Fruit fly (Drosophila melanogaster) whole organism, prepupa: ENCODE data around the gene bsf.

Experiments
- Blimp-1 ChIP-seq: fragments of 200-800 bp; sonication (Bioruptor generic); optimal IDR thresholded peaks from 3 replicates; lab custom pipeline; 2017; ENCODE audit warnings: missing biosample characterization, missing genetic modification characterization, mild to moderate bottlenecking, moderate library complexity, missing genetic modification reagents
- CG10631 ChIP-seq: fragments of 200-800 bp; sonication (Bioruptor generic); optimal IDR thresholded peaks from 2 replicates; lab custom pipeline; 2016; ENCODE audit warnings: missing biosample characterization, missing genetic modification characterization
- CG10669 ChIP-seq: fragments of 200-800 bp; sonication (Bioruptor generic); optimal IDR thresholded peaks from 3 replicates; lab custom pipeline; 2018; ENCODE audit warnings: missing biosample characterization, mild to moderate bottlenecking, missing genetic modification characterization, moderate library complexity
- CG11294 ChIP-seq: fragments of 200-800 bp; sonication (Bioruptor generic); IDR thresholded peaks from 2 replicates; pipeline ENCODE4 v1.3.6; 2022; ENCODE audit warnings: missing biosample characterization, missing genetic modification characterization
- CG11762 ChIP-seq: fragments of 200-800 bp; sonication (Bioruptor generic); optimal IDR thresholded peaks from 3 replicates; lab custom pipeline; 2016; ENCODE audit warnings: missing biosample characterization, missing genetic modification characterization; ENCODE audit not compliant: insufficient read depth
- CG11902 ChIP-seq: fragments of 200-800 bp; sonication (Bioruptor generic); optimal IDR thresholded peaks from 3 replicates; lab custom pipeline; 2016; ENCODE audit warnings: missing biosample characterization, missing genetic modification characterization
- CG15336 ChIP-seq: fragments of 200-800 bp; sonication (Bioruptor generic); IDR thresholded peaks from 2 replicates; pipeline ENCODE4 v1.3.6; 2022; ENCODE audit warnings: missing biosample characterization, missing genetic modification characterization
- CG3032 ChIP-seq: fragments of 200-800 bp; optimal IDR thresholded peaks from 2 replicates; lab custom pipeline; 2019; ENCODE audit warnings: missing biosample characterization, mild to moderate bottlenecking, missing genetic modification characterization, moderate library complexity
- CG31627 ChIP-seq: fragments of 200-800 bp; sonication (Bioruptor generic); optimal IDR thresholded peaks from 3 replicates; lab custom pipeline; 2016; ENCODE audit warnings: missing biosample characterization, missing genetic modification characterization
- CG32006 ChIP-seq: fragments of 200-800 bp; sonication (Bioruptor generic); optimal IDR thresholded peaks from 3 replicates; lab custom pipeline; 2017; ENCODE audit warnings: missing biosample characterization, mild to moderate bottlenecking, missing genetic modification characterization
- CG34406 ChIP-seq: fragments of 200-800 bp; sonication (Bioruptor generic); optimal IDR thresholded peaks from 3 replicates; lab custom pipeline; 2016; ENCODE audit warnings: missing biosample characterization, missing genetic modification characterization
- CG3919 ChIP-seq: fragments of 200-800 bp; sonication (Bioruptor generic); optimal IDR thresholded peaks from 3 replicates; lab custom pipeline; 2016; ENCODE audit warnings: missing biosample characterization, missing genetic modification characterization
- CG4318 ChIP-seq: fragments of 200-800 bp; sonication (Bioruptor generic); optimal IDR thresholded peaks from 3 replicates; lab custom pipeline; 2017; ENCODE audit warnings: missing biosample characterization, mild to moderate bottlenecking, missing genetic modification characterization
- CG6163 ChIP-seq: fragments of 200-800 bp; sonication (Bioruptor generic); IDR thresholded peaks from 3 replicates; pipeline ENCODE4 v1.3.6; 2022; ENCODE audit warnings: missing biosample characterization, missing genetic modification characterization
- CG6276 ChIP-seq: fragments of 200-800 bp; sonication (Bioruptor generic); optimal IDR thresholded peaks from 2 replicates; lab custom pipeline; 2017; ENCODE audit warnings: missing biosample characterization, mild to moderate bottlenecking, missing genetic modification characterization
- CG6792 ChIP-seq: fragments of 200-800 bp; sonication (Bioruptor generic); optimal IDR thresholded peaks from 3 replicates; lab custom pipeline; 2016; ENCODE audit warnings: missing biosample characterization, missing genetic modification characterization
- CG6808 ChIP-seq: fragments of 200-800 bp; sonication (Bioruptor generic); optimal IDR thresholded peaks from 3 replicates; lab custom pipeline; 2017; ENCODE audit warnings: missing biosample characterization, missing genetic modification characterization, mild to moderate bottlenecking, moderate library complexity, missing genetic modification reagents
- CG6854 ChIP-seq: fragments of 200-800 bp; sonication (Bioruptor generic); optimal IDR thresholded peaks from 2 replicates; lab custom pipeline; 2017; ENCODE audit warnings: missing biosample characterization, mild to moderate bottlenecking, missing genetic modification characterization
- CG7368 ChIP-seq: fragments of 200-800 bp; sonication (Bioruptor generic); optimal IDR thresholded peaks from 3 replicates; lab custom pipeline; 2016; ENCODE audit warnings: missing biosample characterization, missing genetic modification characterization
- CG8632 ChIP-seq: fragments of 200-800 bp; sonication (Bioruptor generic); optimal IDR thresholded peaks from 3 replicates; lab custom pipeline; 2016; ENCODE audit warnings: missing biosample characterization, missing genetic modification characterization
- CG9139 ChIP-seq: fragments of 200-800 bp; sonication (Bioruptor generic); optimal IDR thresholded peaks from 3 replicates; lab custom pipeline; 2017; ENCODE audit warnings: missing biosample characterization, mild to moderate bottlenecking, missing genetic modification characterization
- Eip75B ChIP-seq: fragments of 200-800 bp; sonication (Bioruptor generic); optimal IDR thresholded peaks from 3 replicates; lab custom pipeline; 2016; ENCODE audit warnings: missing biosample characterization, missing genetic modification characterization
- Eip78C ChIP-seq: fragments of 200-800 bp; sonication (Bioruptor generic); peaks from one replicate; lab custom pipeline; 2016; ENCODE audit warnings: missing biosample characterization, missing genetic modification characterization
- Eip93F ChIP-seq: fragments of 200-800 bp; sonication (Bioruptor generic); optimal IDR thresholded peaks from 2 replicates; lab custom pipeline; 2016; ENCODE audit warnings: missing biosample characterization, mild to moderate bottlenecking, missing genetic modification characterization
- Ets96B ChIP-seq: fragments of 200-800 bp; optimal IDR thresholded peaks from 2 replicates; lab custom pipeline; 2019; ENCODE audit warnings: missing biosample characterization, mild to moderate bottlenecking, missing genetic modification characterization, moderate library complexity
- Gug ChIP-seq: fragments of 200-800 bp; sonication (Bioruptor generic); IDR thresholded peaks from 2 replicates; pipeline ENCODE4 v1.3.6; 2022; ENCODE audit warnings: missing biosample characterization, missing genetic modification characterization
- Hr39 ChIP-seq: fragments of 200-800 bp; sonication (Bioruptor generic); optimal IDR thresholded peaks from 2 replicates; lab custom pipeline; 2016; ENCODE audit warnings: missing biosample characterization, missing genetic modification characterization
- Hr4 ChIP-seq: fragments of 200-800 bp; sonication (Bioruptor generic); optimal IDR thresholded peaks from 3 replicates; lab custom pipeline; 2016; ENCODE audit warnings: missing biosample characterization, missing genetic modification characterization
- Lpt ChIP-seq: fragments of 200-800 bp; sonication (Bioruptor generic); optimal IDR thresholded peaks from 3 replicates; lab custom pipeline; 2016; ENCODE audit warnings: missing biosample characterization, missing genetic modification characterization
- Met ChIP-seq: fragments of 200-800 bp; sonication (Bioruptor generic); optimal IDR thresholded peaks from 3 replicates; lab custom pipeline; 2016; ENCODE audit warnings: missing biosample characterization, missing genetic modification characterization
- Smox ChIP-seq: fragments of 200-800 bp; sonication (Bioruptor generic); optimal IDR thresholded peaks from 3 replicates; lab custom pipeline; 2016; ENCODE audit warnings: missing biosample characterization, missing genetic modification characterization
- Sox102F ChIP-seq: fragments of 200-800 bp; sonication (Bioruptor generic); optimal IDR thresholded peaks from 2 replicates; lab custom pipeline; 2016; ENCODE audit warnings: missing biosample characterization, mild to moderate bottlenecking, missing genetic modification characterization
- Sox14 ChIP-seq: fragments of 200-800 bp; sonication (Bioruptor generic); optimal IDR thresholded peaks from 3 replicates; lab custom pipeline; 2016; ENCODE audit warnings: missing biosample characterization, missing genetic modification characterization
- achi ChIP-seq: fragments of 200-800 bp; sonication (Bioruptor generic); optimal IDR thresholded peaks from 3 replicates; lab custom pipeline; 2016; ENCODE audit warnings: missing biosample characterization, missing genetic modification characterization
- dac ChIP-seq: fragments of 200-800 bp; sonication (Bioruptor generic); optimal IDR thresholded peaks from 2 replicates; lab custom pipeline; 2017; ENCODE audit warnings: missing biosample characterization, mild to moderate bottlenecking, missing genetic modification characterization
- eg ChIP-seq: fragments of 200-800 bp; sonication (Bioruptor generic); IDR thresholded peaks from 3 replicates; pipeline ENCODE4 v1.3.6; 2022; ENCODE audit warnings: missing biosample characterization, missing genetic modification characterization
- esn ChIP-seq: fragments of 200-800 bp; sonication (Bioruptor generic); optimal IDR thresholded peaks from 2 replicates; lab custom pipeline; 2016; ENCODE audit warnings: missing biosample characterization, mild to moderate bottlenecking, missing genetic modification characterization, moderate library complexity
- fd59A ChIP-seq: fragments of 200-800 bp; sonication (Bioruptor generic); optimal IDR thresholded peaks from 2 replicates; lab custom pipeline; 2017; ENCODE audit warnings: missing biosample characterization, mild to moderate bottlenecking, missing genetic modification characterization, missing genetic modification reagents
- fd85E ChIP-seq: fragments of 200-800 bp; sonication (Bioruptor generic); optimal IDR thresholded peaks from 3 replicates; lab custom pipeline; 2016; ENCODE audit warnings: missing biosample characterization, missing genetic modification characterization
- fkh ChIP-seq: fragments of 200-800 bp; sonication (Bioruptor generic); optimal IDR thresholded peaks from 3 replicates; lab custom pipeline; 2017; ENCODE audit warnings: missing biosample characterization, mild to moderate bottlenecking, missing genetic modification characterization, moderate library complexity
- net ChIP-seq: fragments of 200-800 bp; sonication (Bioruptor generic); optimal IDR thresholded peaks from 3 replicates; lab custom pipeline; 2016; ENCODE audit warnings: missing biosample characterization, missing genetic modification characterization
- ss ChIP-seq, 2 experiments: fragments of 200-800 bp; sonication (Bioruptor generic); optimal IDR thresholded peaks; 2 replicates in 1 of 2; 3 replicates in 1 of 2; lab custom pipeline; 2017 to 2018; ENCODE audit warnings: mild to moderate bottlenecking in 2 of 2, missing biosample characterization in 2 of 2, missing genetic modification characterization in 2 of 2, moderate library complexity in 1 of 2
- svp ChIP-seq: fragments of 200-800 bp; sonication (Bioruptor generic); peaks from one replicate; lab custom pipeline; 2016; ENCODE audit warnings: missing biosample characterization, missing genetic modification characterization
- topi ChIP-seq: fragments of 200-800 bp; sonication (Bioruptor generic); optimal IDR thresholded peaks from 3 replicates; lab custom pipeline; 2016; ENCODE audit warnings: missing biosample characterization, missing genetic modification characterization
- vri ChIP-seq: fragments of 200-800 bp; sonication (Bioruptor generic); optimal IDR thresholded peaks from 3 replicates; lab custom pipeline; 2016; ENCODE audit warnings: missing biosample characterization, mild to moderate bottlenecking, missing genetic modification characterization

The bsf gene

DNA sequence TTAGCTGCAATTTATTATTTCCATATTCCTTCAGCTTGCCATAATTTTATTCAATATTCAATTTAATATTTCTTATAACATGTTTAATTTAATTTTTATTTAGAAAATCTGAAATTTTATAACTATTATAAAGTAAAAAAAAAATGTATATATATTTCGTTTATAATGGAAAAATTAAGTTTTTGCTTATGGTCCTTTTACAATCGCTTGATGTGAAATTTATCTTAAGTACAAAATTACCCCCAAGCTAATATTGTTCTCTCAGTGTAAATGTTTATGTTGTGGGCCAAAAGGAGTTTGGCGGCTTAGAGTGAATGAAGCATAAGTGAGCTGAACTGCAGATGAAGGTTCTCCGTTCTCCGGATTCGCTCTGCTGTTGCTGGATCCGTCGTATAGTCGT lies 13.6 kb upstream of the bsf start (continued):
- TF ChIP-seq fd59A: no peak
- TF ChIP-seq esn (GFP tag; lab: Kevin White, UChicago): peak; percentile 55
- no peak for TF ChIP-seq Met (GFP tag; lab: Kevin White, UChicago)
- TF ChIP-seq CG11294 (GFP tag; lab: Robert Waterston, UW): no peak
- peak; percentile 33 for TF ChIP-seq CG10669 (GFP tag; lab: Kevin White, UChicago)
- peak; percentile 30 for TF ChIP-seq Hr4 (GFP tag; lab: Kevin White, UChicago)
- TF ChIP-seq fkh (GFP tag; lab: Kevin White, UChicago): no peak
- TF ChIP-seq CG34406: peak; percentile 68
- TF ChIP-seq CG6808 (GFP tag; lab: Kevin White, UChicago): no peak
- no peak for TF ChIP-seq ss (GFP tag; optimal IDR thresholded peaks at IDR 0.05; lab: Kevin White, UChicago)
- TF ChIP-seq CG11902 (GFP tag; lab: Kevin White, UChicago): peak; percentile 18
- TF ChIP-seq eg (GFP tag; lab: Robert Waterston, UW): peak; percentile 57
- peak; percentile 27 for TF ChIP-seq achi (GFP tag; lab: Kevin White, UChicago)
- TF ChIP-seq Ets96B (tag; lab: Kevin White, UChicago): peak; percentile 60
- peak; percentile 71 for TF ChIP-seq CG32006 (GFP tag; lab: Kevin White, UChicago)
- TF ChIP-seq Eip93F (GFP tag; lab: Kevin White, UChicago): no peak
- TF ChIP-seq, all 60 proteins: peak for 30

DNA sequence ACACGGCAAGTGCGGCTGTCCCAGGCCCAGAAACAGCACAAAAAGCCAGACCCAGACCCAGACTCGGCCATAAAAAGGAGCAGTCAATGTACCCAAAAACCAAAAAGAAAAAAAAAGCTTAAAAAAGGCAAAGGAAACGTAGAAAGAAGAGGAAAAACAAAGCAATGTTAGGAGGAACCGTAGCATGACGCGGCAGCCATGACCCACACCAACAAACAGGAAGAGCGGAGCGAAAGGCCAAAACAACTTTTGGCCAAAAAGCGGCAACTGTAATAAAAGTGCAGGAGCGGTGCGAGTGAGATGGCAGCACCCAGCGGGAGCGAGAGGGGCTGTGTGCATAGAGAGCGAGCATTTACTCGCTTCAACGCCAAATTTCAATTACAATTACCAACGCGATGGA lies 13.1 kb upstream of the bsf start:
- TF ChIP-seq CG31627 (GFP tag; lab: Kevin White, UChicago) (no peak), CG8632 (GFP tag; lab: Kevin White, UChicago) (no peak), vri (GFP tag; lab: Kevin White, UChicago) (peak; percentile 30), CG6808 (GFP tag; lab: Kevin White, UChicago) (peak; percentile 19), Lpt (GFP tag; lab: Kevin White, UChicago) (peak; percentile 18), CG6276 (GFP tag; lab: Kevin White, UChicago) (no peak), Sox102F (GFP tag; lab: Kevin White, UChicago) (peak; percentile 11), CG15336 (no peak), Met (GFP tag; lab: Kevin White, UChicago) (no peak), fd59A (no peak), fkh (GFP tag; lab: Kevin White, UChicago) (no peak), Gug (no peak), Blimp-1 (GFP tag; lab: Kevin White, UChicago) (no peak), Eip78C (GFP tag; lab: Kevin White, UChicago) (peak; percentile 17), net (no peak), topi (GFP tag; lab: Kevin White, UChicago) (no peak), CG6854 (GFP tag; lab: Kevin White, UChicago) (peak; percentile 25), CG9139 (GFP tag; lab: Kevin White, UChicago) (no peak), CG6792 (no peak), CG6163 (peak; percentile 62; the same call in 2 of the 3 replicates)

DNA sequence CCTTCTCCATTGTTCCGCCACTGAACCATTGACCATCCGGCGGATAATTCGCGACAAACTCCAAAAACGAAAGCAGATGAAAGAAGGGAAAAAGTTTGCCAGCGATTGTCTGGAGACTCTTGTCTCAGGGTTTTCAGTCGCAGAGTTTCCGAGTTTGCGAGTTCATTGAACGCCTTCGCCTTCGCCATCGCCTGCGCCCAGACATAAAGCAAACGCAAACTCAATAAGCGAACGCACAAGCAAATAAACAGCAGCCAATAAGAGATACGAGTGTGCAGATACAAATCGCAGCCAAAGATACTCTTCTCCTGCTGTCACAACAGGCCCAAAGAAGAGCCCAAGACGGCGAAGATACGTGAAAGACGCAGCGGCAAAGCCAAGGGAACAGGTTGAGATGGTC lies 12.3 kb upstream of the bsf start:
- TF ChIP-seq CG6854 (GFP tag; lab: Kevin White, UChicago) (no peak), CG6163 (peak; percentile 45; the same call in 1 of the 3 replicates)
- TF ChIP-seq, all 60 proteins: peak for 1

DNA sequence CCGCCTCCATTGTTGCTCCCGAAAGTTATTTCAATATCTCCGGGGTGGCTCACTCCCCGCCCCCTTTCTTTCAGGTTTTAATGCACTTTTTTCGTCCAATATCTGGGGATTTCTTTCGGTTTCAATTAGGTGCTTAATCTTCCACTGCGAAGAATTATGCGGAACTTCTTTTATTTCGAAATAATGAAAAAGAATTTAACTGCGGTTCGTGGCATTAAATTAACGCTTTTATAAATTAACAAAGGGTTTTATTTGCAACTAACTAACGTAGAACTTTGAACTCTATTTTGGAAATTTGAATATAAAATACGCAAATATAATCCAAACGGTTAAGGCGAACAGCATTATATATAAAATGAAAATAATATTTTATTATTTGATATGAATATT lies 11.8 kb upstream of the bsf start:
- peak; percentile 24 for TF ChIP-seq Eip75B (GFP tag; lab: Kevin White, UChicago)
- peak; percentile 45 for TF ChIP-seq CG10669 (GFP tag; lab: Kevin White, UChicago)
- no peak for TF ChIP-seq CG9139 (GFP tag; lab: Kevin White, UChicago)
- peak; percentile 64 for TF ChIP-seq CG3919 (GFP tag; lab: Kevin White, UChicago)
- TF ChIP-seq CG6276 (GFP tag; lab: Kevin White, UChicago): peak; percentile 11
- TF ChIP-seq CG7368: no peak
- TF ChIP-seq Eip78C (GFP tag; lab: Kevin White, UChicago): peak; percentile 84
- peak; percentile 72 for TF ChIP-seq Met (GFP tag; lab: Kevin White, UChicago)
- peak; percentile 84 for TF ChIP-seq svp
- TF ChIP-seq Sox14 (GFP tag; lab: Kevin White, UChicago): peak; percentile 55
- TF ChIP-seq CG10631: peak; percentile 61
- TF ChIP-seq CG11762 (GFP tag; lab: Kevin White, UChicago): no peak
- peak; percentile 28 for TF ChIP-seq CG4318
- no peak for TF ChIP-seq fd85E (GFP tag; lab: Kevin White, UChicago)
- peak; percentile 51 for TF ChIP-seq CG31627 (GFP tag; lab: Kevin White, UChicago)
- peak; percentile 70 for TF ChIP-seq Smox
- peak; percentile 70 for TF ChIP-seq Hr39 (GFP tag; lab: Kevin White, UChicago)
- TF ChIP-seq Blimp-1 (GFP tag; lab: Kevin White, UChicago): peak; percentile 55
- TF ChIP-seq Sox102F (GFP tag; lab: Kevin White, UChicago): peak; percentile 48
- TF ChIP-seq CG3032 (tag; lab: Kevin White, UChicago): peak; percentile 31
- peak; percentile 38 for TF ChIP-seq Ets96B (tag; lab: Kevin White, UChicago)
- no peak for TF ChIP-seq Lpt (GFP tag; lab: Kevin White, UChicago)
- peak; percentile 77 for TF ChIP-seq topi (GFP tag; lab: Kevin White, UChicago)
- TF ChIP-seq dac (GFP tag; lab: Kevin White, UChicago): no peak
